Fruit fly (Drosophila melanogaster): ENCODE measurements around the gene tey.

tey gene

DNA sequence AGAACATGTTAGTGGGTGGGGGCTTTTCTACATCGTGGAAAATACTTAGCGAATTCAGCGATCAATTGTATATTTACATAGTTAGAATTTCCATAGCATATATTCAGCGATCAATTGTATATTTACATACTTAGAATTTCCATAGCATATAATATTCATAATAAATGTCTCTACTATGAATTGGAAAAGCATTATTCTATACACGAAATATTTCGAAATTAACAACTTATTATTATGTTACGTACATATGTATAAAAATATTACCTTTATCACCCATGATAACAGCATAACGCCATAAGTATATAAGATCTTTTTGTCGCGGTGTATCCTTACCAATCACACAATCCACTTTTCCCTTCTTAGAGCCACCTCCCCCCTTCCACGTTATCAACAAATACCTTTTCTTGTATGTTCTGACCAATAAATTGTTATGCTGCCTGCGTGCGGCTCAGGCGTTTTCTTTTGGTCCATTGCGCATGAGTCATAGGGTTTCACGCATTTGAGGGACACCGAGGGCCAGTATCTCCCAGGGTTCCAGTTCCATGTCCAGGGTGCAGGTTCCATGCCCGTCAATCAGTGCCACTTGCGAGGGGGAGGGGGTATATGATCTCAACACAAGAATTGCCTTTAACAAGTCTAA lies 27.0 kb downstream of the tey start (continued):
- no peak for TF ChIP-seq dmrt99B (tag; optimal IDR thresholded peaks at IDR 0.05)
- no peak for TF ChIP-seq Poxn (GFP tag; IDR thresholded peaks at IDR 0.05)
- TF ChIP-seq CG17829 (tag; optimal IDR thresholded peaks at IDR 0.05) = peak; percentile 85
- peak; percentile 80 for TF ChIP-seq phol (tag; optimal IDR thresholded peaks at IDR 0.05)
- TF ChIP-seq inv (GFP tag; IDR thresholded peaks at IDR 0.05; ENCODE audit: partially characterized antibody) = no peak
- TF ChIP-seq gsb (GFP tag; IDR thresholded peaks at IDR 0.05) = no peak
- TF ChIP-seq lola (GFP tag; optimal IDR thresholded peaks at IDR 0.05) = peak in 1 of 3 experiments; percentile 96
- no peak for TF ChIP-seq ro (GFP tag; IDR thresholded peaks at IDR 0.05)
- TF ChIP-seq CG1603 (tag; optimal IDR thresholded peaks at IDR 0.05) = peak; percentile 52
- TF ChIP-seq Neu2 (GFP tag; optimal IDR thresholded peaks at IDR 0.05; ENCODE audit: borderline replicate concordance) = no peak
- TF ChIP-seq CG2116 (GFP tag; optimal IDR thresholded peaks at IDR 0.05) = peak; percentile 48
- TF ChIP-seq eyg (GFP tag; optimal IDR thresholded peaks at IDR 0.05) = no peak

DNA sequence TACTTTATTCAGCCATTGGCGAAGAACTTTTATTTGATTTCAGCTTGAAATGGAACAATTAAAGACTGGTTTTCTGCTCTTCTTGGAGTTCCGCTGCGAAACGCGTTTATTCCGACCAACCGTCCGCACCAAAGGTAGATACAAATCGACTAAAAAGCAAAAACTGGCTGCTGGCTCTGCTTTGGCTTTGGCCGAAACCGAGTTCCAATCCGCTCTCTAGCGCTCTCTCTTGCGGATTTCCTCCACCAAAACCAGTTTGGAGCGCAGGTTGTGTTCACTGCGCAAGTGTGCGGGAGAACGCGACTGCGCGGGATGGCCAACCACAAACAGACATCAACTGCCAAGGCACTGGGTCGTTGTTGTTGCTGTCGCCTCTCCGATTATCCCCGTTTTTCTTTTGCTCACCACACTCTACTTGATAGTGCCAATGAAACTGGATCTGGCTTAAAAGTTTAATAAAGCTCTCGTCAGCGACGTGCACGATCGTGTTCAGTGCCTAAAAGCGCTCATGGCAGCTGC lies 28.4 kb downstream of the tey start, which contains the start of gene wnd:
TSS of gene wnd (minus strand) at position 306 of the 519 bp plus-strand sequence.
- TF ChIP-seq nom (GFP tag; optimal IDR thresholded peaks at IDR 0.05) = peak; percentile 23
- TF ChIP-seq ERR (GFP tag; optimal IDR thresholded peaks at IDR 0.05) = no peak
- TF ChIP-seq so (GFP tag; IDR thresholded peaks at IDR 0.05) = peak; percentile 38; the same call in 1 of the 3 replicates
- TF ChIP-seq p53 (GFP tag; optimal IDR thresholded peaks at IDR 0.05) = peak; percentile 100
- TF ChIP-seq CG10543 (GFP tag; optimal IDR thresholded peaks at IDR 0.05) = peak; percentile 0
- peak; percentile 37 for TF ChIP-seq CG6765 (GFP tag; optimal IDR thresholded peaks at IDR 0.05)
- TF ChIP-seq CG5953 (GFP tag; IDR thresholded peaks at IDR 0.05) = no peak
- TF ChIP-seq Bgb (GFP tag; IDR thresholded peaks at IDR 0.05; ENCODE audit: partially characterized antibody) = peak; percentile 41; the same call in 1 of the 2 replicates
- TF ChIP-seq run (tag; optimal IDR thresholded peaks at IDR 0.05) = peak; percentile 7
- peak; percentile 85 for TF ChIP-seq CG12769 (tag; optimal IDR thresholded peaks at IDR 0.05)
- TF ChIP-seq cg (GFP tag; optimal IDR thresholded peaks at IDR 0.05) = peak; percentile 60
- TF ChIP-seq Ets97D (GFP tag; optimal IDR thresholded peaks at IDR 0.05) = no peak
- peak; percentile 83; the same call in 1 of the 2 replicates for TF ChIP-seq onecut (GFP tag; IDR thresholded peaks at IDR 0.05)
- TF ChIP-seq CG2712 (tag; optimal IDR thresholded peaks at IDR 0.05) = peak; percentile 1
- TF ChIP-seq vvl (GFP tag; IDR thresholded peaks at IDR 0.05) = peak; percentile 47; the same call in 1 of the 2 replicates
- peak; percentile 99 for TF ChIP-seq ewg (GFP tag; optimal IDR thresholded peaks at IDR 0.05)
- no peak for TF ChIP-seq crc (GFP tag; optimal IDR thresholded peaks at IDR 0.05)
- peak; percentile 46; the same call in 1 of the 3 replicates for TF ChIP-seq ci (GFP tag; IDR thresholded peaks at IDR 0.05)
- TF ChIP-seq bbx (GFP tag; IDR thresholded peaks at IDR 0.05; ENCODE audit: partially characterized antibody) = peak; percentile 54; the same call in 1 of the 2 replicates
- no peak for TF ChIP-seq BEAF-32 (GFP tag; optimal IDR thresholded peaks at IDR 0.05)
- peak; percentile 44; the same call in 1 of the 2 replicates for TF ChIP-seq CG32532 (GFP tag; IDR thresholded peaks at IDR 0.05)
- peak; percentile 65; the same call in 1 of the 3 replicates for TF ChIP-seq CG34224 (GFP tag; IDR thresholded peaks at IDR 0.05; ENCODE audit: partially characterized antibody)
- peak; percentile 78 for TF ChIP-seq Jarid2 (GFP tag; optimal IDR thresholded peaks at IDR 0.05)
- TF ChIP-seq CG13287 (GFP tag; IDR thresholded peaks at IDR 0.05; ENCODE audit: partially characterized antibody) = peak; percentile 47; the same call in 1 of the 2 replicates
- TF ChIP-seq hkb (optimal IDR thresholded peaks at IDR 0.05) = no peak
- TF ChIP-seq hkb (GFP tag; IDR thresholded peaks at IDR 0.05) = peak; percentile 47; the same call in 1 of the 2 replicates
- TF ChIP-seq CG11504 (tag; optimal IDR thresholded peaks at IDR 0.05) = no peak
- peak; percentile 62 for TF ChIP-seq yki (optimal IDR thresholded peaks at IDR 0.05)
- peak; percentile 63 for TF ChIP-seq CG17385 (GFP tag; optimal IDR thresholded peaks at IDR 0.05)
- TF ChIP-seq Trl (optimal IDR thresholded peaks at IDR 0.05) = peak; percentile 86 to 88
- TF ChIP-seq Trl (GFP tag; optimal IDR thresholded peaks at IDR 0.05) = peak; percentile 13
- TF ChIP-seq CG9727 (GFP tag; optimal IDR thresholded peaks at IDR 0.05) = no peak
- peak; percentile 41 for TF ChIP-seq unc-4 (GFP tag; IDR thresholded peaks at IDR 0.05; ENCODE audit: partially characterized antibody)
- peak; percentile 30 for TF ChIP-seq HLHmδ (GFP tag; optimal IDR thresholded peaks at IDR 0.05)
- peak; percentile 32; the same call in 1 of the 2 replicates for TF ChIP-seq stc (GFP tag; IDR thresholded peaks at IDR 0.05)
- peak; percentile 17; the same call in 1 of the 2 replicates for TF ChIP-seq CG16779 (GFP tag; IDR thresholded peaks at IDR 0.05)
